Fruit fly (Drosophila melanogaster) whole organism, embryonic: ENCODE measurements around the gene Aps.
A peak's percentile ranks its signal among the peaks of the same experiment; 100 is the strongest.

Experiments
- BtbVII ChIP-seq: fragments of 200-800 bp; sonication (Bioruptor generic); optimal IDR thresholded peaks from 3 replicates; lab custom pipeline; 2017; ENCODE audit warnings: missing biosample characterization, mild to moderate bottlenecking, missing genetic modification characterization
- CG11085 ChIP-seq: fragments of 200-800 bp; sonication (Bioruptor generic); IDR thresholded peaks from 2 replicates; pipeline ENCODE4 v1.3.6; 2022; ENCODE audit warnings: missing biosample characterization, missing genetic modification characterization
- CG11398 ChIP-seq: fragments of 200-800 bp; sonication (Bioruptor generic); optimal IDR thresholded peaks from 2 replicates; lab custom pipeline; 2016; ENCODE audit warnings: missing biosample characterization, missing genetic modification characterization
- CG12391 ChIP-seq: fragments of 200-800 bp; sonication (Bioruptor generic); optimal IDR thresholded peaks from 3 replicates; lab custom pipeline; 2018; ENCODE audit warnings: missing biosample characterization, mild to moderate bottlenecking, missing genetic modification characterization, moderate library complexity
- CG13296 ChIP-seq: fragments of 200-800 bp; sonication (Bioruptor generic); optimal IDR thresholded peaks from 3 replicates; lab custom pipeline; 2018; ENCODE audit warnings: missing biosample characterization, mild to moderate bottlenecking, missing genetic modification characterization
- CG1529 ChIP-seq: fragments of 200-800 bp; sonication (Bioruptor generic); optimal IDR thresholded peaks from 3 replicates; lab custom pipeline; 2018; ENCODE audit warnings: missing biosample characterization, missing genetic modification characterization
- CG15479 ChIP-seq: fragments of 200-800 bp; sonication (Bioruptor generic); optimal IDR thresholded peaks from 3 replicates; lab custom pipeline; 2019; ENCODE audit warnings: missing biosample characterization, mild to moderate bottlenecking, missing genetic modification characterization, moderate library complexity
- CG15514 ChIP-seq: fragments of 200-800 bp; sonication (Bioruptor generic); optimal IDR thresholded peaks from 3 replicates; lab custom pipeline; 2017; ENCODE audit warnings: missing biosample characterization, missing genetic modification characterization, mild to moderate bottlenecking, moderate library complexity, missing genetic modification reagents
- CG16863 ChIP-seq: fragments of 200-800 bp; sonication (Bioruptor generic); optimal IDR thresholded peaks from 3 replicates; lab custom pipeline; 2016; ENCODE audit warnings: missing biosample characterization, missing genetic modification characterization
- CG1832 ChIP-seq: fragments of 200-800 bp; sonication (Bioruptor generic); optimal IDR thresholded peaks from 2 replicates; lab custom pipeline; 2017; ENCODE audit warnings: missing biosample characterization, mild to moderate bottlenecking, missing genetic modification characterization, inconsistent platforms
- CG3838 ChIP-seq: fragments of 200-800 bp; sonication (Bioruptor generic); optimal IDR thresholded peaks from 3 replicates; lab custom pipeline; 2016; ENCODE audit warnings: missing biosample characterization, missing genetic modification characterization
- CG4360 ChIP-seq: fragments of 200-800 bp; sonication (Bioruptor generic); IDR thresholded peaks from 2 replicates; pipeline ENCODE4 v1.3.6; 2022; ENCODE audit warnings: missing biosample characterization, missing genetic modification characterization
- CG43689 ChIP-seq: fragments of 200-800 bp; sonication (Bioruptor generic); IDR thresholded peaks from 2 replicates; pipeline ENCODE4 v1.3.6; 2022; ENCODE audit warnings: missing biosample characterization, missing genetic modification characterization
- CG4424 ChIP-seq: fragments of 200-800 bp; sonication (Bioruptor generic); optimal IDR thresholded peaks from 3 replicates; lab custom pipeline; 2016; ENCODE audit warnings: missing biosample characterization, missing genetic modification characterization
- CG6683 ChIP-seq: fragments of 200-800 bp; sonication (Bioruptor generic); optimal IDR thresholded peaks from 2 replicates; lab custom pipeline; 2017; ENCODE audit warnings: missing biosample characterization, mild to moderate bottlenecking, missing genetic modification characterization, missing genetic modification reagents
- CG7745 ChIP-seq: fragments of 200-800 bp; sonication (Bioruptor generic); optimal IDR thresholded peaks from 2 replicates; lab custom pipeline; 2018; ENCODE audit warnings: missing biosample characterization, mild to moderate bottlenecking, missing genetic modification characterization, moderate library complexity
- CG7839 ChIP-seq: fragments of 200-800 bp; sonication (Bioruptor generic); optimal IDR thresholded peaks from 3 replicates; lab custom pipeline; 2018; ENCODE audit warnings: missing biosample characterization, mild to moderate bottlenecking, missing genetic modification characterization, moderate library complexity
- CG8388 ChIP-seq: fragments of 200-800 bp; sonication (Bioruptor generic); optimal IDR thresholded peaks from 2 replicates; lab custom pipeline; 2019; ENCODE audit warnings: missing biosample characterization, mild to moderate bottlenecking, missing genetic modification characterization, moderate library complexity
- CG8765 ChIP-seq: fragments of 200-800 bp; sonication (Bioruptor generic); IDR thresholded peaks from 2 replicates; pipeline ENCODE4 v1.3.6; 2022; ENCODE audit warnings: missing biosample characterization, missing genetic modification characterization
- Chrac-16 ChIP-seq: fragments of 200-800 bp; sonication (Bioruptor generic); optimal IDR thresholded peaks from 3 replicates; lab custom pipeline; 2016; ENCODE audit warnings: missing biosample characterization, missing genetic modification characterization
- Doc3 ChIP-seq: fragments of 200-800 bp; sonication (Bioruptor generic); IDR thresholded peaks from 3 replicates; pipeline ENCODE4 v1.3.6; 2022; ENCODE audit warnings: missing biosample characterization, missing genetic modification characterization; ENCODE audit not compliant: partially characterized antibody
- Drgx ChIP-seq: fragments of 200-800 bp; sonication (Bioruptor generic); IDR thresholded peaks from 2 replicates; pipeline ENCODE4 v1.3.6; 2022; ENCODE audit warnings: missing biosample characterization, missing genetic modification characterization
- Ets65A ChIP-seq: fragments of 200-800 bp; sonication (Bioruptor generic); peaks from one replicate; lab custom pipeline; 2016; ENCODE audit warnings: missing biosample characterization, missing genetic modification characterization
- GATAe ChIP-seq: fragments of 200-800 bp; sonication (Bioruptor generic); conservative IDR thresholded peaks from 2 replicates; pipeline ENCODE4 v1.3.6; 2022; ENCODE audit warnings: missing biosample characterization, missing genetic modification characterization
- Hr39 ChIP-seq: fragments of >200 bp; optimal IDR thresholded peaks from 2 replicates; lab custom pipeline; 2017
- MBD-R2 ChIP-seq: fragments of 200-800 bp; sonication (Bioruptor generic); IDR thresholded peaks from 2 replicates; pipeline ENCODE4 v1.3.6; 2022; ENCODE audit warnings: missing biosample characterization, missing genetic modification characterization
- Mes4 ChIP-seq: fragments of 200-800 bp; sonication (Bioruptor generic); optimal IDR thresholded peaks from 2 replicates; lab custom pipeline; 2016; ENCODE audit warnings: missing biosample characterization, missing genetic modification characterization
- Mrtf ChIP-seq: fragments of 200-800 bp; sonication (Bioruptor generic); IDR thresholded peaks from 3 replicates; pipeline ENCODE4 v1.3.6; 2022; ENCODE audit warnings: missing biosample characterization, missing genetic modification characterization
- NfI ChIP-seq: fragments of 200-800 bp; sonication (Bioruptor generic); optimal IDR thresholded peaks from 3 replicates; lab custom pipeline; 2018; ENCODE audit warnings: missing biosample characterization, mild to moderate bottlenecking, missing genetic modification characterization, moderate library complexity
- Side ChIP-seq: fragments of 200-800 bp; sonication (Bioruptor generic); optimal IDR thresholded peaks from 2 replicates; lab custom pipeline; 2016; ENCODE audit warnings: missing biosample characterization, missing genetic modification characterization
- YL-1 ChIP-seq: fragments of 200-800 bp; sonication (Bioruptor generic); optimal IDR thresholded peaks from 3 replicates; lab custom pipeline; 2017; ENCODE audit warnings: missing biosample characterization, mild to moderate bottlenecking, missing genetic modification characterization
- amos ChIP-seq: fragments of 200-800 bp; sonication (Bioruptor generic); IDR thresholded peaks from 2 replicates; pipeline ENCODE4 v1.3.6; 2022; ENCODE audit warnings: missing biosample characterization, missing genetic modification characterization; ENCODE audit not compliant: partially characterized antibody
- ato ChIP-seq: fragments of 200-800 bp; sonication (Bioruptor generic); IDR thresholded peaks from 2 replicates; pipeline ENCODE4 v1.3.6; 2022; ENCODE audit warnings: missing biosample characterization, missing genetic modification characterization; ENCODE audit not compliant: partially characterized antibody
- bcd ChIP-seq: fragments of 200-800 bp; sonication (Bioruptor generic); optimal IDR thresholded peaks from 2 replicates; lab custom pipeline; 2017; ENCODE audit warnings: missing biosample characterization, mild to moderate bottlenecking, missing genetic modification characterization
- crol ChIP-seq: fragments of 200-800 bp; sonication (Bioruptor generic); IDR thresholded peaks from 2 replicates; pipeline ENCODE4 v1.3.6; 2022; ENCODE audit warnings: missing biosample characterization, missing genetic modification characterization
- dm ChIP-seq: fragments of 200-800 bp; sonication (Bioruptor generic); optimal IDR thresholded peaks from 3 replicates; lab custom pipeline; 2016; ENCODE audit warnings: missing biosample characterization, missing genetic modification characterization
- dysf ChIP-seq: fragments of 200-800 bp; sonication (Bioruptor generic); IDR thresholded peaks from 3 replicates; pipeline ENCODE4 v1.3.6; 2022; ENCODE audit warnings: missing biosample characterization, missing genetic modification characterization
- gcm ChIP-seq: fragments of 200-800 bp; sonication (Bioruptor generic); optimal IDR thresholded peaks from 2 replicates; lab custom pipeline; 2019; ENCODE audit warnings: missing biosample characterization, mild to moderate bottlenecking, missing genetic modification characterization, moderate library complexity
- h ChIP-seq: fragments of >200 bp; optimal IDR thresholded peaks from 2 replicates; lab custom pipeline; 2017
- hbn ChIP-seq: fragments of 200-800 bp; sonication (Bioruptor generic); IDR thresholded peaks from 2 replicates; pipeline ENCODE4 v1.3.6; 2022; ENCODE audit warnings: missing biosample characterization, missing genetic modification characterization; ENCODE audit not compliant: partially characterized antibody
- lmd ChIP-seq: fragments of 200-800 bp; sonication (Bioruptor generic); IDR thresholded peaks from 2 replicates; pipeline ENCODE4 v1.3.6; 2022; ENCODE audit warnings: missing biosample characterization, missing genetic modification characterization
- lola ChIP-seq, 3 experiments: fragments of >200 bp in 2 of 3; fragments of 200-800 bp in 1 of 3; sonication (Bioruptor generic) in 1 of 3; optimal IDR thresholded peaks; 2 replicates each; lab custom pipeline; 2017 to 2019; ENCODE audit warnings: missing biosample characterization in 3 of 3, missing genetic modification characterization in 3 of 3, mild to moderate bottlenecking in 1 of 3, moderate library complexity in 1 of 3
- luna ChIP-seq: fragments of 200-800 bp; sonication (Bioruptor generic); optimal IDR thresholded peaks from 2 replicates; lab custom pipeline; 2016; ENCODE audit warnings: missing biosample characterization, missing genetic modification characterization
- odd ChIP-seq: fragments of 200-800 bp; sonication (Bioruptor generic); optimal IDR thresholded peaks from 2 replicates; lab custom pipeline; 2017; ENCODE audit warnings: missing biosample characterization, mild to moderate bottlenecking, missing genetic modification characterization
- pan ChIP-seq, 4 experiments: fragments of >200 bp in 3 of 4; fragments of 200-800 bp in 1 of 4; sonication (Bioruptor generic) in 1 of 4; optimal IDR thresholded peaks in 3 of 4; IDR thresholded peaks in 1 of 4; 2 replicates each; pipeline versions ENCODE4 v1.3.6 to Lab custom; 2017 to 2022; ENCODE audit warnings: missing biosample characterization in 2 of 4, missing genetic modification characterization in 2 of 4, mixed read lengths in 1 of 4
- ranshi ChIP-seq: fragments of 200-800 bp; sonication (Bioruptor generic); IDR thresholded peaks from 2 replicates; pipeline ENCODE4 v1.3.6; 2022; ENCODE audit warnings: missing biosample characterization, missing genetic modification characterization
- sens ChIP-seq: fragments of 200-800 bp; sonication (Bioruptor generic); peaks from one replicate; lab custom pipeline; 2016; ENCODE audit warnings: missing biosample characterization, missing genetic modification characterization
- slbo ChIP-seq: fragments of 200-800 bp; sonication (Bioruptor generic); IDR thresholded peaks from 2 replicates; pipeline ENCODE4 v1.3.6; 2022; ENCODE audit warnings: missing biosample characterization, missing genetic modification characterization
- sqz ChIP-seq: fragments of 200-800 bp; sonication (Bioruptor generic); optimal IDR thresholded peaks from 3 replicates; lab custom pipeline; 2018; ENCODE audit warnings: missing biosample characterization, mild to moderate bottlenecking, missing genetic modification characterization
- tna ChIP-seq: fragments of 200-800 bp; sonication (Bioruptor generic); IDR thresholded peaks from 2 replicates; pipeline ENCODE4 v1.3.6; 2022; ENCODE audit warnings: missing biosample characterization, missing genetic modification characterization; ENCODE audit not compliant: partially characterized antibody
- vvl ChIP-seq: fragments of 200-800 bp; sonication (Bioruptor generic); IDR thresholded peaks from 2 replicates; pipeline ENCODE4 v1.3.6; 2022; ENCODE audit warnings: missing biosample characterization, missing genetic modification characterization

Gene Aps

dm6 chr3L:10854026-10854425, 44.9 kb downstream of the Aps start:
- TF ChIP-seq GATAe (GFP tag; lab: Robert Waterston, UW) (no peak), YL-1 (no peak), CG15479 (GFP tag; lab: Kevin White, UChicago) (peak; percentile 7), slbo (GFP tag; lab: Robert Waterston, UW) (0 out of 2 replicates have a peak, but pooled peaks have one; percentile 6), odd (GFP tag; lab: Kevin White, UChicago) (no peak), h (no peak), CG7745 (tag; lab: Kevin White, UChicago) (no peak), CG6683 (no peak), dysf (GFP tag; lab: Robert Waterston, UW) (0 out of 3 replicates have a peak, but pooled peaks have one; percentile 16), Ets65A (GFP tag; lab: Kevin White, UChicago) (no peak), CG11085 (GFP tag; lab: Robert Waterston, UW) (no peak), NfI (no peak), CG1832 (GFP tag; lab: Kevin White, UChicago) (peak; percentile 53), MBD-R2 (no peak), bcd (no peak), ranshi (GFP tag; lab: Robert Waterston, UW) (no peak), crol (GFP tag; lab: Robert Waterston, UW) (peak; percentile 90), luna (GFP tag; lab: Kevin White, UChicago) (no peak), CG1529 (GFP tag; lab: Kevin White, UChicago) (no peak), Doc3 (GFP tag; lab: Robert Waterston, UW) (no peak), CG3838 (GFP tag; lab: Kevin White, UChicago) (no peak), CG13296 (no peak), Chrac-16 (GFP tag; lab: Kevin White, UChicago) (no peak), CG11398 (GFP tag; lab: Kevin White, UChicago) (no peak), lola (GFP tag; optimal IDR thresholded peaks at IDR 0.05; lab: Kevin White, UChicago) (no peak), vvl (0 out of 2 replicates have a peak, but pooled peaks have one; percentile 17), tna (GFP tag; lab: Robert Waterston, UW) (peak; percentile 14; the same call in 1 of the 2 replicates), Side (GFP tag; lab: Kevin White, UChicago) (no peak), lmd (GFP tag; lab: Robert Waterston, UW) (0 out of 2 replicates have a peak, but pooled peaks have one; percentile 11), CG8388 (no peak), CG4424 (GFP tag; lab: Kevin White, UChicago) (no peak), sens (GFP tag; lab: Kevin White, UChicago) (peak; percentile 33), amos (0 out of 2 replicates have a peak, but pooled peaks have one; percentile 25), CG4360 (peak; percentile 87), Hr39 (lab: Kevin White, UChicago) (peak; percentile 58), CG15514 (GFP tag; lab: Kevin White, UChicago) (no peak), ato (GFP tag; lab: Robert Waterston, UW) (0 out of 2 replicates have a peak, but pooled peaks have one; percentile 16), Mrtf (no peak), CG7839 (tag; lab: Kevin White, UChicago) (no peak), BtbVII (no peak), dm (no peak), Mes4 (no peak), Drgx (GFP tag; lab: Robert Waterston, UW) (peak; percentile 65), CG43689 (GFP tag; lab: Robert Waterston, UW) (no peak), sqz (no peak), CG16863 (GFP tag; lab: Kevin White, UChicago) (no peak), gcm (GFP tag; lab: Kevin White, UChicago) (no peak), CG12391 (tag; lab: Kevin White, UChicago) (no peak), CG8765 (GFP tag; lab: Robert Waterston, UW) (no peak), pan (optimal IDR thresholded peaks at IDR 0.05; lab: Kevin White, UChicago) (no peak), pan (GFP tag; optimal IDR thresholded peaks at IDR 0.05 in 1 of 2, IDR thresholded peaks at IDR 0.05 in 1 of 2) (no peak), hbn (no peak)
